Fruit fly (Drosophila melanogaster): Measurements from ENCODE around the gene CG8915.
A peak's percentile ranks its signal among the peaks of the same experiment; 100 is the strongest.

CG8915 gene

DNA sequence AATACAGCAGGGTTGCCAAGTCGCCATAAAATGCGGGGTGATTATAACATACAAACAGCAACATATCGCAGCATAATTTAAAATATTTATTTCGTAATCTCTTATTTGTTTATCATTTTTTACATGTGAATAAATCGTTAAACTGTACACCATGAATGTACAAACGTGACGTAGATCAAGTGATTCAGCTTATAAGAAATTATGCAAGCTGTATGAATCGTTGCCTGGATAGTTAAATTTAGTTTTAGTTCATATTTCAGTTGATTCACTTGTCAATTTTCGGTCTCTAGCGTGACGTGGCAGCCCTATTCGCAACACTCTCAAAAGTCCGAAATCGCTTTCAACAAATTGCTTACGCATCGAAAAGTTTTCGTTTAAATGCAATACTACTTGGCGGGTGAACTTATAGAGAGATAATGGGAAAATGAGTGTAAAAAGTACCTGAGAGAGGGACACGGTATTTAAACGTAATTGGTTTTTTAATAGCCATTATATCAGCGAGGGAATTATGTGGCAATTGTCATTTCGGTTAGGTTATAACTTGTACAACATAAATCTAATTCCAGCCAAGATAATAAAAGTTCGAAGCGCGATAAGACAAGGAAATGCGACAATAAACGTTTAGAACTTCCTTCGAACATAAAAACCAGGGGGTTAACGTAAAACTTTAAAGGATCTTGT is 47.4 kb upstream of the CG8915 start (continued):
- TF ChIP-seq hbn (GFP tag; IDR thresholded peaks at IDR 0.05; ENCODE audit: partially characterized antibody) (no peak), fd96Cb (tag; optimal IDR thresholded peaks at IDR 0.05) (peak; percentile 68), CG5245 (GFP tag; optimal IDR thresholded peaks at IDR 0.05) (peak; percentile 29), psq (GFP tag; optimal IDR thresholded peaks at IDR 0.05) (no peak), lbe (GFP tag; optimal IDR thresholded peaks at IDR 0.05) (no peak), Drgx (GFP tag; IDR thresholded peaks at IDR 0.05) (no peak), Sox102F (GFP tag; optimal IDR thresholded peaks at IDR 0.05) (peak; percentile 75), CG7372 (GFP tag; IDR thresholded peaks at IDR 0.05) (peak; percentile 56; the same call in 1 of the 2 replicates), dpn (GFP tag; optimal IDR thresholded peaks at IDR 0.05) (peak; percentile 43 to 48), CG15601 (tag; optimal IDR thresholded peaks at IDR 0.05) (peak; percentile 25), CG6813 (GFP tag; optimal IDR thresholded peaks at IDR 0.05) (peak; percentile 63), CG14860 (GFP tag; IDR thresholded peaks at IDR 0.05; ENCODE audit: partially characterized antibody) (no peak), Fer1 (GFP tag; optimal IDR thresholded peaks at IDR 0.05) (peak; percentile 77), ERR (GFP tag; optimal IDR thresholded peaks at IDR 0.05) (no peak), CG4854 (GFP tag; optimal IDR thresholded peaks at IDR 0.05) (peak; percentile 9), CG7928 (GFP tag; optimal IDR thresholded peaks at IDR 0.05) (peak; percentile 40), Hr78 (GFP tag; optimal IDR thresholded peaks at IDR 0.05) (peak in 1 of 2 experiments; percentile 1), bcd (GFP tag; optimal IDR thresholded peaks at IDR 0.05) (peak; percentile 75), CG12299 (tag; optimal IDR thresholded peaks at IDR 0.05) (peak; percentile 30), CG13424 (tag; optimal IDR thresholded peaks at IDR 0.05) (peak; percentile 85), BtbVII (GFP tag; optimal IDR thresholded peaks at IDR 0.05) (peak; percentile 66), ind (GFP tag; optimal IDR thresholded peaks at IDR 0.05) (peak; percentile 67), unc-4 (GFP tag; IDR thresholded peaks at IDR 0.05; ENCODE audit: partially characterized antibody) (no peak), HLHmδ (GFP tag; optimal IDR thresholded peaks at IDR 0.05) (no peak), her (GFP tag; optimal IDR thresholded peaks at IDR 0.05) (peak; percentile 15), CG32772 (GFP tag; IDR thresholded peaks at IDR 0.05) (peak; percentile 38), CG12391 (tag; optimal IDR thresholded peaks at IDR 0.05) (peak; percentile 71), GATAe (GFP tag; conservative IDR thresholded peaks at IDR 0.05) (no peak), trh (GFP tag; optimal IDR thresholded peaks at IDR 0.05) (no peak), CG12071 (GFP tag; optimal IDR thresholded peaks at IDR 0.05) (peak; percentile 51), peb (GFP tag; IDR thresholded peaks at IDR 0.05) (no peak), ab (GFP tag; optimal IDR thresholded peaks at IDR 0.05) (no peak), CG2199 (GFP tag; IDR thresholded peaks at IDR 0.05) (no peak), pita (GFP tag; optimal IDR thresholded peaks at IDR 0.05) (no peak), Med (GFP tag) (peak; percentile 89), ATbp (GFP tag; optimal IDR thresholded peaks at IDR 0.05) (peak; percentile 58), org-1 (GFP tag; optimal IDR thresholded peaks at IDR 0.05) (peak; percentile 66)

DNA sequence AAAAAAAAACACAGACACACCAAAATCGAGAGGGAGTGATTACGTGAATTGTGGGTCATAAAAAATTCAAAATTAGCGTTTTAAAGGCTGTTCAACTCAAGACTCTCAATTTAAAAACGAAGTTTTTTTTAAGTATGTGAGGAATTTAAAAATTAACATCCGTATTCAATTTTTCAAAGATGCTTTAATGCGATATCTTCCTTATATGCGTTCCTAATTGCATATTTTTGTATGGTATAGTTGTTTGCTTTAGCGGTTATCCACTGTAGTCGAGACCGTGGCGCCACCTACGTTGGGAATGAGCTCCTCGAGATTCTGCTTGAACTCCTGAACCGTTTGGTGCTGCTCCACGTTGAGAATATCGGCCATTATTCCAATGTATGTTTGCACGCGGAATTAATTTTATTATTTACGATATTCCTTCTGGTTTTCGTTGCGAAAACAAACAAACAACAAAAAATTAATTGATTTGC is 46.2 kb upstream of the CG8915 start:
- TF ChIP-seq Tbp (GFP tag; optimal IDR thresholded peaks at IDR 0.05), result no peak
- no peak for TF ChIP-seq gfzf (GFP tag; optimal IDR thresholded peaks at IDR 0.05)
- TF ChIP-seq sr (GFP tag; IDR thresholded peaks at IDR 0.05), result no peak
- no peak for TF ChIP-seq caup (GFP tag; optimal IDR thresholded peaks at IDR 0.05; ENCODE audit: severe bottlenecking)
- peak; percentile 11 for TF ChIP-seq CG7839 (tag; optimal IDR thresholded peaks at IDR 0.05)
- 0 out of 3 replicates have a peak, but pooled peaks have one; percentile 15 for TF ChIP-seq dysf (GFP tag; IDR thresholded peaks at IDR 0.05)
- no peak for TF ChIP-seq CG14965 (GFP tag; optimal IDR thresholded peaks at IDR 0.05; ENCODE audit: borderline replicate concordance)
- TF ChIP-seq Doc2 (GFP tag; IDR thresholded peaks at IDR 0.05), result no peak
- TF ChIP-seq Rx (GFP tag; IDR thresholded peaks at IDR 0.05), result no peak
- no peak for TF ChIP-seq NC2β (GFP tag; optimal IDR thresholded peaks at IDR 0.05)
- TF ChIP-seq sens (GFP tag), result peak; percentile 62
- no peak for TF ChIP-seq Trl (optimal IDR thresholded peaks at IDR 0.05)
- no peak for TF ChIP-seq Trl (GFP tag; optimal IDR thresholded peaks at IDR 0.05)
- no peak for TF ChIP-seq CG31441 (GFP tag; IDR thresholded peaks at IDR 0.05)
- no peak for TF ChIP-seq Hr3 (GFP tag; optimal IDR thresholded peaks at IDR 0.05)
